Fruit fly (Drosophila melanogaster): Measurements from ENCODE around the gene Dyro.
A peak's percentile ranks its signal among the peaks of the same experiment; 100 is the strongest.

Gene Dyro

DNA sequence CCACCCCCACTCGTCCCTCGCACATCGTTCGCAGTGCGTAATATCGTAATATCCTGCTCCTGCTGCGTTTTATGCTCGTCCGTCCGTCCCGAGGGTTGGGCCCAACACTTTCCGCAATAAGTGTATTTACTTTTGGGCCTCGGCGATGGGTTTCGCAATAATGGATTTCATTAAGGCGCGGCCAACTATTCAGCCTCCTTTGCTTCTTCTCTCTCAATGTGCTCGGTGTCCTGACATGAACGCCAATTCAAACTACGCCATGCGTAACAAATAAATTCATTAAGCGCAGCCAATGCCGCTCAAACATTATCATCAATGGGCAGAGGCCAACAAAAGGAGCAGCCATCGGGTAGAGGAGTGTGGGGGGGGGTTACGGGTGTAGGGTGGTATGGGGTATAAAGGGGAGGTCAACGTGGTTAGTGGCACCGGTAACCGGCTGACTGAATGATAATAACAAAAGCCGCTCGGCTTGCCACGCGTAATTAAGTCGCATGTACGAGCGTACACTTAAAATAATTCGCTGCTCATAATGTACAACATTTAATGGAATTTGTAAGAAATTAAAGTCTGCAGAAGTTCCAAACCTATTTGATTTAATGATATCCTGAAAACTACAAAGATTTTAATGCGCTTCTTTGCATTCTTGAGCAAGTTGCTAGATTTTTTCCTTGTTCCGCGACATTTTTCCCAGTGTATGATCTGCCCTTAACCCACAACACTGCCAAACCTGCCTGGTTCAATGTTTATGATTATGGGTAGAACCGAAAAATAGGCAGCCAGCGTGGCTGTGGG is 7.9 kb upstream of the Dyro start (continued):
- no peak for TF ChIP-seq CG7928 (GFP tag; optimal IDR thresholded peaks at IDR 0.05)
- TF ChIP-seq E2f2 (GFP tag; IDR thresholded peaks at IDR 0.05) = no peak; the same call in 1 of the 2 replicates
- TF ChIP-seq onecut (GFP tag; IDR thresholded peaks at IDR 0.05) = no peak; the same call in 1 of the 2 replicates
- TF ChIP-seq dysf (GFP tag; IDR thresholded peaks at IDR 0.05) = peak; percentile 64
- peak; percentile 62 for TF ChIP-seq nmo (GFP tag; optimal IDR thresholded peaks at IDR 0.05)
- peak; percentile 29 for TF ChIP-seq CG3281 (GFP tag; optimal IDR thresholded peaks at IDR 0.05)
- TF ChIP-seq HLH4C (GFP tag; IDR thresholded peaks at IDR 0.05; ENCODE audit: partially characterized antibody) = no peak
- no peak for TF ChIP-seq dm (GFP tag; optimal IDR thresholded peaks at IDR 0.05)
- TF ChIP-seq Taf1 (GFP tag; IDR thresholded peaks at IDR 0.05) = no peak; the same call in 1 of the 2 replicates
- TF ChIP-seq tna (GFP tag; IDR thresholded peaks at IDR 0.05; ENCODE audit: partially characterized antibody) = no peak
- TF ChIP-seq CG10274 (GFP tag; optimal IDR thresholded peaks at IDR 0.05) = no peak
- peak; percentile 2 for TF ChIP-seq CG6654 (GFP tag; optimal IDR thresholded peaks at IDR 0.05)
- TF ChIP-seq org-1 (GFP tag; optimal IDR thresholded peaks at IDR 0.05) = peak; percentile 3
- no peak for TF ChIP-seq Dip3 (GFP tag; optimal IDR thresholded peaks at IDR 0.05)
- peak; percentile 18 for TF ChIP-seq CG12769 (tag; optimal IDR thresholded peaks at IDR 0.05)
- TF ChIP-seq stwl (tag; optimal IDR thresholded peaks at IDR 0.05) = no peak
- TF ChIP-seq az2 (GFP tag; optimal IDR thresholded peaks at IDR 0.05) = peak; percentile 41
- no peak for TF ChIP-seq CG17802 (tag; optimal IDR thresholded peaks at IDR 0.05)
- no peak for TF ChIP-seq CG8290 (GFP tag; optimal IDR thresholded peaks at IDR 0.05)
- TF ChIP-seq CG8290 (tag; optimal IDR thresholded peaks at IDR 0.05) = no peak
- TF ChIP-seq Med (GFP tag) = peak; percentile 92
- 0 out of 2 replicates have a peak, but pooled peaks have one; percentile 10 for TF ChIP-seq CG9932 (GFP tag; IDR thresholded peaks at IDR 0.05)
- TF ChIP-seq Ptx1 (GFP tag; IDR thresholded peaks at IDR 0.05) = peak; percentile 37; the same call in 1 of the 2 replicates
- no peak for TF ChIP-seq CG30020 (tag; optimal IDR thresholded peaks at IDR 0.05)
- peak in 1 of 2 experiments; percentile 51 for TF ChIP-seq bsh (GFP tag; optimal IDR thresholded peaks at IDR 0.05)
- TF ChIP-seq gsb (GFP tag; IDR thresholded peaks at IDR 0.05) = no peak
- no peak for TF ChIP-seq cas (GFP tag; IDR thresholded peaks at IDR 0.05)

dm6 chr3L:11302906-11303305 is 7.2 kb upstream of the Dyro start:
- no peak for TF ChIP-seq sr (GFP tag; IDR thresholded peaks at IDR 0.05)
- no peak for TF ChIP-seq mld (GFP tag; IDR thresholded peaks at IDR 0.05; ENCODE audit: partially characterized antibody)
- TF ChIP-seq Meics (GFP tag; optimal IDR thresholded peaks at IDR 0.05) = peak; percentile 25
- peak; percentile 20 for TF ChIP-seq trem (tag; optimal IDR thresholded peaks at IDR 0.05)
- TF ChIP-seq kay (GFP tag; optimal IDR thresholded peaks at IDR 0.05) = no peak
- no peak for TF ChIP-seq CG8765 (GFP tag; IDR thresholded peaks at IDR 0.05)
- TF ChIP-seq ken (GFP tag; IDR thresholded peaks at IDR 0.05) = no peak
- TF ChIP-seq CG5180 (GFP tag; optimal IDR thresholded peaks at IDR 0.05) = no peak
- peak; percentile 33; the same call in 1 of the 3 replicates for TF ChIP-seq dysf (GFP tag; IDR thresholded peaks at IDR 0.05)
- no peak for TF ChIP-seq usp (GFP tag; optimal IDR thresholded peaks at IDR 0.05)
- no peak for TF ChIP-seq NfI (GFP tag; optimal IDR thresholded peaks at IDR 0.05)
- peak; percentile 19 for TF ChIP-seq CG13424 (tag; optimal IDR thresholded peaks at IDR 0.05)
- TF ChIP-seq CkIIα-i1 (GFP tag; IDR thresholded peaks at IDR 0.05) = no peak
- TF ChIP-seq CG15601 (tag; optimal IDR thresholded peaks at IDR 0.05) = no peak
- TF ChIP-seq da (GFP tag; optimal IDR thresholded peaks at IDR 0.05) = no peak
- peak; percentile 28 for TF ChIP-seq Blimp-1 (GFP tag; optimal IDR thresholded peaks at IDR 0.05)
- no peak for TF ChIP-seq zf30C (GFP tag; optimal IDR thresholded peaks at IDR 0.05)
- TF ChIP-seq zfh2 (GFP tag; optimal IDR thresholded peaks at IDR 0.05) = no peak
- TF ChIP-seq Ets65A (GFP tag) = no peak
- peak; percentile 50 for TF ChIP-seq D19A (tag; optimal IDR thresholded peaks at IDR 0.05)
- TF ChIP-seq fd96Cb (tag; optimal IDR thresholded peaks at IDR 0.05) = peak; percentile 40
- TF ChIP-seq CG2202 (tag; optimal IDR thresholded peaks at IDR 0.05) = no peak
- TF ChIP-seq CG7839 (tag; optimal IDR thresholded peaks at IDR 0.05) = peak; percentile 48
- no peak for TF ChIP-seq ewg (GFP tag; optimal IDR thresholded peaks at IDR 0.05)

Data from whole organism, embryonic.